Worm (Caenorhabditis elegans) whole organism, early embryonic: ENCODE results near the gene ran-2.

ENCODE experiments used
- aly-1 ChIP-seq: sonication (generic microtip); optimal IDR thresholded peaks from 2 replicates; lab custom pipeline; 2016; ENCODE audit warnings: missing genetic modification characterization, missing compliant biosample characterization
- ama-1 ChIP-seq: fragments of 150-350 bp; optimal IDR thresholded peaks from 2 replicates; lab custom pipeline; 2014
- ets-7 ChIP-seq: sonication (generic microtip); optimal IDR thresholded peaks from 2 replicates; lab custom pipeline; 2016; ENCODE audit warnings: missing genotype, missing genetic modification characterization, missing compliant biosample characterization
- flt-1 ChIP-seq: fragments of 200-800 bp; sonication (Bioruptor generic); IDR thresholded peaks from 2 replicates; pipeline ENCODE4 v1.3.6; 2022; ENCODE audit warnings: missing genetic modification characterization, missing compliant biosample characterization
- hmbx-1 ChIP-seq: sonication (generic microtip); optimal IDR thresholded peaks from 2 replicates; lab custom pipeline; 2016; ENCODE audit warnings: mild to moderate bottlenecking, missing genetic modification characterization, missing compliant biosample characterization
- hmg-4 ChIP-seq: fragments of 200-800 bp; sonication (Bioruptor generic); optimal IDR thresholded peaks from 2 replicates; lab custom pipeline; 2018; ENCODE audit warnings: mild to moderate bottlenecking, missing genetic modification characterization, missing compliant biosample characterization
- scrt-1 ChIP-seq: fragments of 200-800 bp; sonication (Bioruptor generic); IDR thresholded peaks from 2 replicates; pipeline ENCODE4 v1.3.6; 2022; ENCODE audit warnings: missing genetic modification characterization, missing compliant biosample characterization
- tbx-11 ChIP-seq: fragments of 200-800 bp; sonication (Bioruptor generic); IDR thresholded peaks from 2 replicates; pipeline ENCODE4 v1.3.6; 2022; ENCODE audit warnings: missing genetic modification characterization, missing compliant biosample characterization
- tbx-37 ChIP-seq: fragments of 200-800 bp; sonication (Bioruptor generic); conservative IDR thresholded peaks from 2 replicates; pipeline ENCODE4 v1.3.6; 2022; ENCODE audit warnings: missing genetic modification reagents, missing genetic modification characterization, missing compliant biosample characterization

DNA sequence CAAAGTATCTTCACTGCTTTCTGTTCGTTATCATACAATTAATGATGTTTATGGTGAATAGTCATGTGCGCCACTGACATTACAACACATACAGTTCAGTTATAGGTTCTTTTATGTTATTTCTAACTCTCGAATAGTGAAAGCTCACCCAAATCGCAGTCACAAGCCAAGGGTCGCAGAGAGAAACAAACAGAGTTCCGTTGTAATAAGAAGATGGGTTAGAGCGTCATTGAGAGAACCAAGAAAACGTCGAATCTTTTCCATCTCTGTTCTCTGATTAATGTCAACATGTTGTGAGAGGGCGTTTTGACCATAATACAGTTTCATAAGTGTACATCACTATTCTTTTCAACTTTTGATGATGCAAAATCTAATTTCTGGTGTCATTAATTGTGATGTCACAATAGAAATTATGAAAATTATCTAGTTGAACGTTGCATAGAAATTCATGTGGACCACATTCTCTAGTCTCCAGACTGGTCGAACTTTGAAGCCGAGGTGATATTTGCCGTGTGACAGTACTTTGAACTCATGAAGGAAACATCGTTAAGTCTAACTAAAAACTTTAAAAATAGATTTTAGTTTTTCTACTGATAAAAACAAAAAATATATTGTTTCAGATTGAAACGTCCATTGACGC is 40.8 kb downstream of the ran-2 start:
- TF ChIP-seq tbx-11, result no peak
- TF ChIP-seq tbx-37, result no peak
- TF ChIP-seq hmbx-1 (tag; lab: Kevin White, UChicago), result no peak
- no peak for TF ChIP-seq ama-1 (lab: Kevin White, UChicago)
- no peak for TF ChIP-seq hmg-4 (GFP tag; lab: Kevin White, UChicago)
- TF ChIP-seq flt-1 (GFP tag; lab: Robert Waterston, UW), result no peak
- no peak for TF ChIP-seq scrt-1 (GFP tag; lab: Robert Waterston, UW)
- no peak for TF ChIP-seq aly-1 (tag; lab: Kevin White, UChicago)
- TF ChIP-seq ets-7 (tag; lab: Kevin White, UChicago), result no peak
